Fruit fly (Drosophila melanogaster): ENCODE results near the gene CG9813.

Gene CG9813

DNA sequence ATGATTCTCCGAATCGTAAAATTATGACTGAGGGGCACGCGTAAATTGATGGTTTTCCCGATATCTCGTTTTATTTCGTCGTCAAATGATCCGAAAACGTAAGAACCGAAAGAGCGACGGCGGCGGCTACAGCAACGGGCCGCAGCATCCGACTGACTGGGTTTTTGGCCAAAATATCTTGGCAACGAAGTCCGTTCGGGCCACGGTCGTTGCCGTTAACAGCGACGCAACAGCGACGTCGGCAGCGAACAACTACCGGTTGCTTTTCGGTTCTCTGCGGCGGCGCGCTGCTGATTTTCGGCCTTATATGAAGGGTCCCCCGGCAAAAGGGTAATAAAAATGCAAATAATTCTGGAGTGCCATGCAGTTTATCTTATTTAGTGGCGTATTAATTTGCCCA lies 45.6 kb downstream of the CG9813 start, which contains the start of gene PK2-R2:
Gene PK2-R2 (minus strand): TSS at position 160 of the 400 bp plus-strand sequence.
- TF ChIP-seq ttk (optimal IDR thresholded peaks at IDR 0.05) = no peak
- TF ChIP-seq insv (optimal IDR thresholded peaks at IDR 0.05) = no peak
- no peak for TF ChIP-seq Sin3A (optimal IDR thresholded peaks at IDR 0.05)
- TF ChIP-seq h (optimal IDR thresholded peaks at IDR 0.05) = no peak
- no peak for TF ChIP-seq Myc (optimal IDR thresholded peaks at IDR 0.05)
- no peak for TF ChIP-seq psq (optimal IDR thresholded peaks at IDR 0.05)

dm6 chr3R:13333031-13333430 lies 46.5 kb downstream of the CG9813 start:
- TF ChIP-seq Sin3A (optimal IDR thresholded peaks at IDR 0.05) (no peak), Myc (optimal IDR thresholded peaks at IDR 0.05) (no peak), insv (optimal IDR thresholded peaks at IDR 0.05) (no peak), psq (optimal IDR thresholded peaks at IDR 0.05) (no peak), h (optimal IDR thresholded peaks at IDR 0.05) (no peak), ttk (optimal IDR thresholded peaks at IDR 0.05) (no peak)
